Worm (Caenorhabditis elegans) whole organism, L1 larva: Measurements from ENCODE around the gene C53A5.17.

Experiments
- Y116A8C.19 ChIP-seq: sonication (generic microtip); optimal IDR thresholded peaks from 2 replicates; lab custom pipeline; 2016; ENCODE audit warnings: missing compliant biosample characterization, missing genetic modification characterization, borderline replicate concordance
- aha-1 ChIP-seq: fragments of 150-350 bp; optimal IDR thresholded peaks from 2 replicates; lab custom pipeline; 2014; ENCODE audit warnings: missing biosample characterization, missing genetic modification characterization
- ama-1 ChIP-seq: fragments of 150-350 bp; optimal IDR thresholded peaks from 2 replicates; lab custom pipeline; 2014
- blmp-1 ChIP-seq: fragments of 150-350 bp; optimal IDR thresholded peaks from 2 replicates; lab custom pipeline; 2014; ENCODE audit warnings: missing biosample characterization, missing genetic modification characterization
- ceh-8 ChIP-seq: fragments of 200-800 bp; sonication (Bioruptor generic); optimal IDR thresholded peaks from 2 replicates; lab custom pipeline; 2018; ENCODE audit warnings: mild to moderate bottlenecking, missing genetic modification characterization, moderate library complexity, missing compliant biosample characterization
- ceh-82 ChIP-seq, 3 experiments: fragments of 150-350 bp in 1 of 3; sonication (generic microtip) in 2 of 3; optimal IDR thresholded peaks; 2 replicates each; lab custom pipeline; 2014 to 2017; ENCODE audit warnings: missing biosample characterization in 3 of 3, missing genetic modification characterization in 3 of 3
- ceh-88 ChIP-seq: fragments of 200-800 bp; sonication (Bioruptor generic); IDR thresholded peaks from 2 replicates; pipeline ENCODE4 v1.3.6; 2022; ENCODE audit warnings: missing genetic modification characterization, missing compliant biosample characterization
- dpl-1 ChIP-seq, 3 experiments: fragments of 150-350 bp in 2 of 3; sonication (generic microtip) in 1 of 3; optimal IDR thresholded peaks; 2 replicates each; lab custom pipeline; 2014 to 2017; ENCODE audit warnings: missing biosample characterization in 3 of 3, missing genetic modification characterization in 3 of 3, missing genetic modification reagents in 3 of 3
- dsc-1 ChIP-seq: sonication (generic microtip); optimal IDR thresholded peaks from 2 replicates; lab custom pipeline; 2016; ENCODE audit warnings: mild to moderate bottlenecking, missing genetic modification characterization, missing compliant biosample characterization
- efl-1 ChIP-seq, 4 experiments: fragments of 150-350 bp; optimal IDR thresholded peaks in 3 of 4; peaks in 1 of 4; 1 replicate in 1 of 4; 2 replicates in 3 of 4; lab custom pipeline; 2014; ENCODE audit warnings: missing biosample characterization in 2 of 4, missing genetic modification characterization in 2 of 4, missing genetic modification reagents in 2 of 4
- efl-3 ChIP-seq: fragments of 200-800 bp; sonication (Bioruptor generic); optimal IDR thresholded peaks from 2 replicates; lab custom pipeline; 2018; ENCODE audit warnings: mild to moderate bottlenecking, missing genetic modification characterization, missing compliant biosample characterization
- elt-2 ChIP-seq: sonication (generic microtip); optimal IDR thresholded peaks from 2 replicates; lab custom pipeline; 2016; ENCODE audit warnings: missing genetic modification characterization, mild to moderate bottlenecking, inconsistent platforms, missing compliant biosample characterization, missing genetic modification reagents
- fkh-8 ChIP-seq: sonication (generic microtip); optimal IDR thresholded peaks from 2 replicates; lab custom pipeline; 2016; ENCODE audit warnings: mild to moderate bottlenecking, missing genetic modification characterization, missing compliant biosample characterization
- grh-1 ChIP-seq: fragments of 200-800 bp; sonication (Bioruptor generic); IDR thresholded peaks from 2 replicates; pipeline ENCODE4 v1.3.6; 2022; ENCODE audit warnings: missing genetic modification reagents, missing genetic modification characterization, missing compliant biosample characterization
- hlh-17 ChIP-seq: fragments of 200-800 bp; sonication (Bioruptor generic); optimal IDR thresholded peaks from 2 replicates; lab custom pipeline; 2018; ENCODE audit warnings: missing genetic modification characterization, mild to moderate bottlenecking, missing compliant biosample characterization, moderate library complexity, borderline replicate concordance
- hlh-4 ChIP-seq: sonication (generic microtip); optimal IDR thresholded peaks from 2 replicates; lab custom pipeline; 2016; ENCODE audit warnings: mild to moderate bottlenecking, missing genetic modification characterization, missing compliant biosample characterization
- hpl-2 ChIP-seq: fragments of 150-350 bp; optimal IDR thresholded peaks from 2 replicates; lab custom pipeline; 2014; ENCODE audit warnings: missing biosample characterization, missing genetic modification reagents, missing genetic modification characterization
- irx-1 ChIP-seq: sonication (generic microtip); optimal IDR thresholded peaks from 2 replicates; lab custom pipeline; 2016; ENCODE audit warnings: missing genetic modification characterization, missing compliant biosample characterization
- lin-15B ChIP-seq: fragments of 150-350 bp; sonication (generic microtip); optimal IDR thresholded peaks from 3 replicates; lab custom pipeline; 2014; ENCODE audit warnings: missing biosample characterization, missing genetic modification characterization
- lin-35 ChIP-seq, 2 experiments: fragments of 150-350 bp; optimal IDR thresholded peaks; 2 replicates each; lab custom pipeline; 2014; ENCODE audit warnings: missing biosample characterization in 2 of 2, missing genetic modification characterization in 2 of 2, missing genetic modification reagents in 2 of 2
- lin-39 ChIP-seq: fragments of 150-350 bp; optimal IDR thresholded peaks from 2 replicates; lab custom pipeline; 2014; ENCODE audit warnings: missing biosample characterization, missing genetic modification reagents, missing genetic modification characterization
- lsy-2 ChIP-seq, 2 experiments: fragments of 150-350 bp; optimal IDR thresholded peaks; 2 replicates each; lab custom pipeline; 2014; ENCODE audit warnings: missing biosample characterization in 2 of 2, missing genetic modification characterization in 2 of 2
- mab-9 ChIP-seq: fragments of 200-800 bp; sonication (Bioruptor generic); IDR thresholded peaks from 2 replicates; pipeline ENCODE4 v1.3.6; 2022; ENCODE audit warnings: missing genetic modification reagents, missing genetic modification characterization, missing compliant biosample characterization
- mef-2 ChIP-seq: fragments of 150-350 bp; optimal IDR thresholded peaks from 2 replicates; lab custom pipeline; 2014; ENCODE audit warnings: missing biosample characterization, missing genetic modification characterization
- mep-1 ChIP-seq: fragments of 150-350 bp; optimal IDR thresholded peaks from 2 replicates; lab custom pipeline; 2014; ENCODE audit warnings: missing biosample characterization, missing genetic modification characterization
- nhr-11 ChIP-seq: fragments of 150-350 bp; optimal IDR thresholded peaks from 2 replicates; lab custom pipeline; 2014; ENCODE audit warnings: missing biosample characterization, missing genetic modification characterization
- nhr-12 ChIP-seq: sonication (generic microtip); optimal IDR thresholded peaks from 2 replicates; lab custom pipeline; 2017; ENCODE audit warnings: missing biosample characterization, missing genetic modification characterization
- nhr-19 ChIP-seq: fragments of 200-800 bp; sonication (Bioruptor generic); conservative IDR thresholded peaks from 2 replicates; pipeline ENCODE4 v1.3.6; 2022; ENCODE audit warnings: missing genetic modification characterization, missing compliant biosample characterization
- nhr-20 ChIP-seq: sonication (generic microtip); optimal IDR thresholded peaks from 2 replicates; lab custom pipeline; 2016; ENCODE audit warnings: mild to moderate bottlenecking, missing genetic modification characterization, missing compliant biosample characterization
- nhr-237 ChIP-seq: fragments of 150-350 bp; optimal IDR thresholded peaks from 2 replicates; lab custom pipeline; 2014; ENCODE audit warnings: missing biosample characterization, missing genetic modification characterization
- nhr-28 ChIP-seq: fragments of 150-350 bp; optimal IDR thresholded peaks from 2 replicates; lab custom pipeline; 2014; ENCODE audit warnings: missing biosample characterization, missing genetic modification characterization
- nhr-47 ChIP-seq: sonication (generic microtip); optimal IDR thresholded peaks from 2 replicates; lab custom pipeline; 2016; ENCODE audit warnings: mild to moderate bottlenecking, missing genetic modification characterization, moderate library complexity, missing compliant biosample characterization
- nhr-71 ChIP-seq: sonication (generic microtip); optimal IDR thresholded peaks from 2 replicates; lab custom pipeline; 2016; ENCODE audit warnings: mild to moderate bottlenecking, missing genetic modification characterization, moderate library complexity, missing compliant biosample characterization
- nhr-85 ChIP-seq: sonication (generic microtip); peaks from one replicate; lab custom pipeline; 2016; ENCODE audit warnings: missing genetic modification characterization, inconsistent platforms, missing compliant biosample characterization
- pag-3 ChIP-seq: sonication (generic microtip); optimal IDR thresholded peaks from 2 replicates; lab custom pipeline; 2017; ENCODE audit warnings: missing genetic modification characterization, mild to moderate bottlenecking, missing compliant biosample characterization, antibody characterized with exemption, borderline replicate concordance; ENCODE audit not compliant: insufficient read depth
- pqm-1 ChIP-seq: sonication (generic microtip); optimal IDR thresholded peaks from 3 replicates; lab custom pipeline; 2017; ENCODE audit warnings: missing biosample characterization, missing genetic modification characterization
- rnt-1 ChIP-seq: sonication (generic microtip); optimal IDR thresholded peaks from 2 replicates; lab custom pipeline; 2016; ENCODE audit warnings: mild to moderate bottlenecking, missing genetic modification characterization, moderate library complexity, missing compliant biosample characterization
- snu-23 ChIP-seq: sonication (generic microtip); optimal IDR thresholded peaks from 2 replicates; lab custom pipeline; 2016; ENCODE audit warnings: missing genetic modification characterization, missing compliant biosample characterization
- sox-4 ChIP-seq: sonication (generic microtip); optimal IDR thresholded peaks from 2 replicates; lab custom pipeline; 2016; ENCODE audit warnings: missing genetic modification characterization, missing compliant biosample characterization
- swsn-7 ChIP-seq: sonication (generic microtip); optimal IDR thresholded peaks from 2 replicates; lab custom pipeline; 2016; ENCODE audit warnings: missing genetic modification characterization, missing compliant biosample characterization
- tbx-2 ChIP-seq: sonication (generic microtip); optimal IDR thresholded peaks from 2 replicates; lab custom pipeline; 2016; ENCODE audit warnings: missing genetic modification characterization, missing compliant biosample characterization
- unc-130 ChIP-seq: fragments of 150-350 bp; optimal IDR thresholded peaks from 2 replicates; lab custom pipeline; 2017; ENCODE audit warnings: missing biosample characterization, missing genetic modification characterization, inconsistent platforms
- unc-30 ChIP-seq: sonication (generic microtip); optimal IDR thresholded peaks from 2 replicates; lab custom pipeline; 2017; ENCODE audit warnings: missing biosample characterization, missing genetic modification characterization
- unc-62 ChIP-seq: fragments of 150-350 bp; optimal IDR thresholded peaks from 2 replicates; lab custom pipeline; 2014; ENCODE audit warnings: missing biosample characterization, missing genetic modification reagents, missing genetic modification characterization
- xbp-1 ChIP-seq: sonication (generic microtip); optimal IDR thresholded peaks from 2 replicates; lab custom pipeline; 2016; ENCODE audit warnings: missing genetic modification characterization, missing compliant biosample characterization

C53A5.17 gene

ce11 chrV:14522514-14522913 is 1.6 kb upstream of the C53A5.17 start, which contains the start of gene C53A5.16:
Gene C53A5.16 (minus strand): TSS chrV:14522614.
- TF ChIP-seq pqm-1 (tag; lab: Kevin White, UChicago) (no peak), lsy-2 (tag; optimal IDR thresholded peaks at IDR 0.05; lab: Kevin White, UChicago) (no peak), mep-1 (tag; lab: Kevin White, UChicago) (no peak), lin-35 (GFP tag; optimal IDR thresholded peaks at IDR 0.05; lab: Kevin White, UChicago) (no peak), ama-1 (lab: Kevin White, UChicago) (peak; percentile 37)

- no peak for TF ChIP-seq ceh-82 (tag; optimal IDR thresholded peaks at IDR 0.05; lab: Kevin White, UChicago)
- no peak for TF ChIP-seq dsc-1 (tag; lab: Kevin White, UChicago)
- no peak for TF ChIP-seq nhr-71 (tag; lab: Kevin White, UChicago)
- no peak for TF ChIP-seq ceh-88 (GFP tag; lab: Robert Waterston, UW)
- TF ChIP-seq lin-15B (tag; lab: Kevin White, UChicago), result no peak
- TF ChIP-seq nhr-20 (tag; lab: Kevin White, UChicago), result no peak
- no peak for TF ChIP-seq rnt-1 (tag; lab: Kevin White, UChicago)
- no peak for TF ChIP-seq aha-1 (tag; lab: Kevin White, UChicago)
- TF ChIP-seq nhr-12, result no peak
- no peak for TF ChIP-seq elt-2 (tag; lab: Kevin White, UChicago)
Measured at ce11 chrV:14519268-14519667, 1.6 kb downstream of the C53A5.17 start, which contains the start of gene R02D5.8. Gene R02D5.8 (minus strand): TSS chrV:14519368.

- TF ChIP-seq ama-1 (lab: Kevin White, UChicago) (no peak), fkh-8 (peak; percentile 14)
Measured at ce11 chrV:14518010-14518409, 2.9 kb downstream of the C53A5.17 start, which contains the start of gene R02D5.6. Gene R02D5.6 (minus strand): TSS chrV:14518110.

- TF ChIP-seq blmp-1 (tag; lab: Kevin White, UChicago), result peak; percentile 99
- TF ChIP-seq unc-30 (tag; lab: Kevin White, UChicago), result no peak
- no peak for TF ChIP-seq xbp-1
- TF ChIP-seq nhr-237 (tag; lab: Kevin White, UChicago), result no peak
- no peak for TF ChIP-seq nhr-12
- TF ChIP-seq nhr-28 (tag; lab: Kevin White, UChicago), result no peak
- no peak for TF ChIP-seq hlh-17 (GFP tag; lab: Kevin White, UChicago)
- no peak for TF ChIP-seq mef-2 (tag; lab: Kevin White, UChicago)
- no peak for TF ChIP-seq elt-2 (tag; lab: Kevin White, UChicago)
- no peak for TF ChIP-seq ceh-8 (GFP tag; lab: Kevin White, UChicago)
- TF ChIP-seq lin-39, result no peak
- TF ChIP-seq unc-62 (GFP tag; lab: Kevin White, UChicago), result no peak
- peak; percentile 50 for TF ChIP-seq nhr-20 (tag; lab: Kevin White, UChicago)
- peak; percentile 6 for TF ChIP-seq pag-3
- TF ChIP-seq ceh-82 (tag; optimal IDR thresholded peaks at IDR 0.05; lab: Kevin White, UChicago), result no peak
- TF ChIP-seq efl-3 (GFP tag; lab: Kevin White, UChicago), result no peak
- peak; percentile 42 for TF ChIP-seq mep-1 (tag; lab: Kevin White, UChicago)
- no peak for TF ChIP-seq sox-4
- no peak for TF ChIP-seq hpl-2 (GFP tag; lab: Kevin White, UChicago)
- peak; percentile 25 for TF ChIP-seq nhr-71 (tag; lab: Kevin White, UChicago)
- no peak for TF ChIP-seq nhr-19
- TF ChIP-seq grh-1 (GFP tag; lab: Robert Waterston, UW), result no peak
- TF ChIP-seq snu-23 (GFP tag; lab: Kevin White, UChicago), result peak; percentile 51
- no peak for TF ChIP-seq dpl-1 (GFP tag; optimal IDR thresholded peaks at IDR 0.05; lab: Kevin White, UChicago)
- no peak for TF ChIP-seq hlh-4
- peak; percentile 6 for TF ChIP-seq unc-130
- TF ChIP-seq nhr-47 (tag; lab: Kevin White, UChicago), result no peak
- no peak for TF ChIP-seq Y116A8C.19 (tag; lab: Kevin White, UChicago)
- TF ChIP-seq nhr-11 (tag; lab: Kevin White, UChicago), result no peak
- no peak for TF ChIP-seq mab-9 (GFP tag; lab: Robert Waterston, UW)
- TF ChIP-seq nhr-85 (tag; lab: Kevin White, UChicago), result peak; percentile 91
- peak in 1 of 2 experiments; percentile 70 for TF ChIP-seq lin-35 (GFP tag; optimal IDR thresholded peaks at IDR 0.05; lab: Kevin White, UChicago)
- no peak for TF ChIP-seq irx-1 (tag; lab: Kevin White, UChicago)
- TF ChIP-seq swsn-7, result no peak
- TF ChIP-seq tbx-2, result peak; percentile 42
- TF ChIP-seq efl-1 (optimal IDR thresholded peaks at IDR 0.05; lab: Kevin White, UChicago), result peak; percentile 4 to 9
- peak in 1 of 2 experiments; percentile 4 for TF ChIP-seq efl-1 (GFP tag; optimal IDR thresholded peaks at IDR 0.05 in 1 of 2; lab: Kevin White, UChicago)
Measured at ce11 chrV:14510746-14511145, 10.2 kb downstream of the C53A5.17 start, which contains the start of gene R02D5.9. Gene R02D5.9 (minus strand): TSS chrV:14511123.
